Worm (Caenorhabditis elegans) whole organism, L2 larva: ENCODE measurements around the gene F10E9.1.

ENCODE experiments used
- blmp-1 ChIP-seq: sonication (generic microtip); optimal IDR thresholded peaks from 2 replicates; lab custom pipeline; 2017; ENCODE audit warnings: missing genetic modification characterization, mild to moderate bottlenecking, missing compliant biosample characterization, antibody characterized with exemption, moderate library complexity; ENCODE audit not compliant: insufficient read depth
- egl-27 ChIP-seq: sonication (generic microtip); optimal IDR thresholded peaks from 3 replicates; lab custom pipeline; 2017; ENCODE audit warnings: missing biosample characterization, missing genetic modification reagents, missing genetic modification characterization
- elt-3 ChIP-seq: sonication (generic microtip); optimal IDR thresholded peaks from 2 replicates; lab custom pipeline; 2017; ENCODE audit warnings: missing biosample characterization, missing genetic modification characterization
- fos-1 ChIP-seq: fragments of 150-350 bp; optimal IDR thresholded peaks from 2 replicates; lab custom pipeline; 2014; ENCODE audit warnings: missing biosample characterization, missing genetic modification characterization
- lin-13 ChIP-seq: fragments of 150-350 bp; optimal IDR thresholded peaks from 2 replicates; lab custom pipeline; 2014; ENCODE audit warnings: missing biosample characterization, missing genetic modification reagents, missing genetic modification characterization
- lin-39 ChIP-seq: fragments of 150-350 bp; optimal IDR thresholded peaks from 2 replicates; lab custom pipeline; 2014; ENCODE audit warnings: missing biosample characterization, missing genetic modification reagents, missing genetic modification characterization
- lsy-2 ChIP-seq, 2 experiments: fragments of 150-350 bp in 1 of 2; sonication (generic microtip) in 1 of 2; optimal IDR thresholded peaks; 2 replicates each; lab custom pipeline; 2014 to 2017; ENCODE audit warnings: missing biosample characterization in 2 of 2, missing genetic modification characterization in 2 of 2
- mab-5 ChIP-seq: fragments of 150-350 bp; optimal IDR thresholded peaks from 2 replicates; lab custom pipeline; 2014; ENCODE audit warnings: missing biosample characterization, missing genetic modification characterization
- nhr-21 ChIP-seq: fragments of 150-350 bp; optimal IDR thresholded peaks from 2 replicates; lab custom pipeline; 2014; ENCODE audit warnings: missing biosample characterization, missing genetic modification characterization
- nhr-23 ChIP-seq: fragments of 150-350 bp; optimal IDR thresholded peaks from 2 replicates; lab custom pipeline; 2014; ENCODE audit warnings: missing biosample characterization, missing genetic modification reagents, missing genetic modification characterization
- skn-1 ChIP-seq: sonication (generic microtip); optimal IDR thresholded peaks from 2 replicates; lab custom pipeline; 2017; ENCODE audit warnings: missing biosample characterization, missing genetic modification characterization
- zag-1 ChIP-seq: fragments of 150-350 bp; optimal IDR thresholded peaks from 2 replicates; lab custom pipeline; 2014; ENCODE audit warnings: missing biosample characterization, missing genetic modification characterization

ce11 chrIII:8356407-8356881, 33.5 kb downstream of the F10E9.1 start:
- TF ChIP-seq blmp-1 (tag; lab: Kevin White, UChicago) (peak; percentile 48), nhr-23 (no peak), fos-1 (tag; lab: Kevin White, UChicago) (peak; percentile 62), lsy-2 (tag; optimal IDR thresholded peaks at IDR 0.05; lab: Kevin White, UChicago) (peak; percentile 70 to 91), nhr-21 (tag; lab: Kevin White, UChicago) (peak; percentile 56), lin-39 (tag; lab: Kevin White, UChicago) (no peak), skn-1 (peak; percentile 1), zag-1 (peak; percentile 51), egl-27 (tag; lab: Kevin White, UChicago) (no peak), mab-5 (peak; percentile 44), lin-13 (GFP tag; lab: Kevin White, UChicago) (peak; percentile 71), elt-3 (tag; lab: Kevin White, UChicago) (no peak)
